Fruit fly (Drosophila melanogaster): ENCODE results near the gene abs.

dm6 chr3R:4241776-4242175 lies 8.9 kb downstream of the abs start:
- TF ChIP-seq CG6854 (GFP tag; optimal IDR thresholded peaks at IDR 0.05) (no peak), OdsH (GFP tag; optimal IDR thresholded peaks at IDR 0.05) (no peak), CG6163 (GFP tag; IDR thresholded peaks at IDR 0.05) (no peak), CG11294 (GFP tag; IDR thresholded peaks at IDR 0.05) (no peak), acj6 (GFP tag; optimal IDR thresholded peaks at IDR 0.05) (no peak)
